Fruit fly (Drosophila melanogaster) whole organism: ENCODE data around the gene CG10598.

ENCODE experiments used
- CG8478 ChIP-seq: fragments of >200 bp; optimal IDR thresholded peaks from 2 replicates; lab custom pipeline; 2018; ENCODE audit warnings: inconsistent platforms
- Dll ChIP-seq: fragments of >200 bp; optimal IDR thresholded peaks from 2 replicates; lab custom pipeline; 2017
- EcR ChIP-seq, 2 experiments: fragments of >200 bp; optimal IDR thresholded peaks; 2 replicates each; lab custom pipeline; 2017; ENCODE audit warnings: missing biosample characterization in 2 of 2, missing genetic modification characterization in 2 of 2, missing genetic modification reagents in 2 of 2
- pan ChIP-seq: fragments of >200 bp; optimal IDR thresholded peaks from 2 replicates; lab custom pipeline; 2017
- psq ChIP-seq: fragments of >200 bp; optimal IDR thresholded peaks from 2 replicates; lab custom pipeline; 2017

DNA sequence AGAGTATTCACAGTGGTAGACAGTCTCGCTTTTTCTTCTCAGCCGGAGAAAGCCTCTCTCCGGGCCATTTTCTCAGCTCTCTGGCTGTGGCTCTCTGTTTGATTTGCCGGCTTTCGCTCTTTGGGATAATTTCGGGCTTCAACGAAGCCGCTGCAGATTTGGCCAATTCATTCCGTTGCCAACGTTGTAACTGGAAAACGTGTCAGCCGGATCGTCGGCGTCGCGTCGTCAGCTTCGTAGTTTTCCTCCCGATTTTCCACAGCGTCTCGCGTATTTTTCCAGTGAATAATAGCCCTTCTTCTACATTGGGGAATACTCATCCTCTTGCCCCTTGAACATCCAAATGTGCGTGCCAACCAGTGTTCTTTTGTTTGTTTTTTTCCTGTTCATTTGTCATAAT lies 6.0 kb upstream of the CG10598 start, which contains the start of gene f:
- no peak for TF ChIP-seq psq (lab: Kevin White, UChicago)
- no peak for TF ChIP-seq EcR (GFP tag; optimal IDR thresholded peaks at IDR 0.05; lab: Kevin White, UChicago)
- TF ChIP-seq CG8478 = no peak
- no peak for TF ChIP-seq Dll (lab: Kevin White, UChicago)
- no peak for TF ChIP-seq pan (lab: Kevin White, UChicago)
